Fruit fly (Drosophila melanogaster) whole organism, embryonic: ENCODE measurements around the gene CG14715.

Experiments used
- CG10565 ChIP-seq: fragments of 200-800 bp; sonication (Bioruptor generic); optimal IDR thresholded peaks from 3 replicates; lab custom pipeline; 2016; ENCODE audit warnings: missing biosample characterization, mild to moderate bottlenecking, missing genetic modification characterization
- CrebB ChIP-seq: fragments of 200-800 bp; sonication (Bioruptor generic); optimal IDR thresholded peaks from 3 replicates; lab custom pipeline; 2018; ENCODE audit warnings: missing biosample characterization, mild to moderate bottlenecking, missing genetic modification characterization
- peb ChIP-seq: fragments of 200-800 bp; sonication (Bioruptor generic); IDR thresholded peaks from 2 replicates; pipeline ENCODE4 v1.3.6; 2022; ENCODE audit warnings: missing biosample characterization, missing genetic modification characterization

- TF ChIP-seq peb (GFP tag; lab: Robert Waterston, UW) (no peak), CG10565 (GFP tag; lab: Kevin White, UChicago) (no peak), CrebB (tag; lab: Kevin White, UChicago) (no peak)
These were observed 47.5 kb upstream of the CG14715 start, which contains the start of the genes CG6813 and CG18764 for dm6 chr3R:11626571-11626970.
